Worm (Caenorhabditis elegans) whole organism, early embryonic: ENCODE data around the gene cht-5.

Experiments
- B0310.2 ChIP-seq: sonication (generic microtip); optimal IDR thresholded peaks from 2 replicates; lab custom pipeline; 2016; ENCODE audit warnings: mild to moderate bottlenecking, missing genetic modification characterization, missing compliant biosample characterization
- aly-1 ChIP-seq: sonication (generic microtip); optimal IDR thresholded peaks from 2 replicates; lab custom pipeline; 2016; ENCODE audit warnings: missing genetic modification characterization, missing compliant biosample characterization
- ama-1 ChIP-seq: fragments of 150-350 bp; optimal IDR thresholded peaks from 2 replicates; lab custom pipeline; 2014
- ceh-13 ChIP-seq: fragments of 200-800 bp; sonication (Bioruptor generic); optimal IDR thresholded peaks from 2 replicates; lab custom pipeline; 2018; ENCODE audit warnings: mild to moderate bottlenecking, missing genetic modification characterization, missing compliant biosample characterization
- ets-7 ChIP-seq: sonication (generic microtip); optimal IDR thresholded peaks from 2 replicates; lab custom pipeline; 2016; ENCODE audit warnings: missing genotype, missing genetic modification characterization, missing compliant biosample characterization
- flt-1 ChIP-seq: fragments of 200-800 bp; sonication (Bioruptor generic); IDR thresholded peaks from 2 replicates; pipeline ENCODE4 v1.3.6; 2022; ENCODE audit warnings: missing genetic modification characterization, missing compliant biosample characterization
- hmbx-1 ChIP-seq: sonication (generic microtip); optimal IDR thresholded peaks from 2 replicates; lab custom pipeline; 2016; ENCODE audit warnings: mild to moderate bottlenecking, missing genetic modification characterization, missing compliant biosample characterization
- hmg-4 ChIP-seq: fragments of 200-800 bp; sonication (Bioruptor generic); optimal IDR thresholded peaks from 2 replicates; lab custom pipeline; 2018; ENCODE audit warnings: mild to moderate bottlenecking, missing genetic modification characterization, missing compliant biosample characterization
- pes-1 ChIP-seq: fragments of 200-800 bp; sonication (Bioruptor generic); IDR thresholded peaks from 2 replicates; pipeline ENCODE4 v1.3.6; 2022; ENCODE audit warnings: missing genetic modification reagents, missing genetic modification characterization, missing compliant biosample characterization
- scrt-1 ChIP-seq: fragments of 200-800 bp; sonication (Bioruptor generic); IDR thresholded peaks from 2 replicates; pipeline ENCODE4 v1.3.6; 2022; ENCODE audit warnings: missing genetic modification characterization, missing compliant biosample characterization

ce11 chrV:10123324-10123723 lies 8.9 kb downstream of the cht-5 start, which contains the start of gene C08B6.6:
- no peak for TF ChIP-seq pes-1 (GFP tag; lab: Robert Waterston, UW)
- no peak for TF ChIP-seq ets-7 (tag; lab: Kevin White, UChicago)
- TF ChIP-seq B0310.2 (tag; lab: Kevin White, UChicago) = no peak
- TF ChIP-seq ama-1 (lab: Kevin White, UChicago) = no peak
- no peak for TF ChIP-seq hmbx-1 (tag; lab: Kevin White, UChicago)
- no peak for TF ChIP-seq scrt-1 (GFP tag; lab: Robert Waterston, UW)
- no peak for TF ChIP-seq aly-1 (tag; lab: Kevin White, UChicago)
- no peak for TF ChIP-seq ceh-13 (GFP tag; lab: Kevin White, UChicago)
- no peak for TF ChIP-seq flt-1 (GFP tag; lab: Robert Waterston, UW)
- no peak for TF ChIP-seq hmg-4 (GFP tag; lab: Kevin White, UChicago)
